Worm (Caenorhabditis elegans): ENCODE results near the gene pqn-79.
A peak's percentile ranks its signal among the peaks of the same experiment; 100 is the strongest.
"Not testable (repeated sequence)": the region's sequence is repeated elsewhere in the genome, so short reads cannot be mapped to it uniquely, and the experiment has no call there.

Gene pqn-79

ce11 chrIV:15631217-15631616, 35.8 kb downstream of the pqn-79 start, which contains the start of gene Y105C5A.9:
TSS of gene Y105C5A.9 (plus strand) at chrIV:15631517.
- TF ChIP-seq unc-30 (tag; optimal IDR thresholded peaks at IDR 0.05) (no peak), nhr-20 (tag; optimal IDR thresholded peaks at IDR 0.05) (no peak), efl-1 (optimal IDR thresholded peaks at IDR 0.05) (no peak), efl-1 (GFP tag; optimal IDR thresholded peaks at IDR 0.05 in 1 of 2) (no peak), nhr-237 (tag; optimal IDR thresholded peaks at IDR 0.05) (no peak), mep-1 (tag; optimal IDR thresholded peaks at IDR 0.05) (no peak), alr-1 (tag; optimal IDR thresholded peaks at IDR 0.05; ENCODE audit: borderline replicate concordance) (no peak), egl-27 (tag; optimal IDR thresholded peaks at IDR 0.05) (no peak), lin-39 (tag; optimal IDR thresholded peaks at IDR 0.05) (no peak), Y116A8C.19 (tag; optimal IDR thresholded peaks at IDR 0.05; ENCODE audit: borderline replicate concordance) (no peak), mef-2 (tag; optimal IDR thresholded peaks at IDR 0.05) (no peak), dsc-1 (tag; optimal IDR thresholded peaks at IDR 0.05) (no peak), nhr-12 (tag; optimal IDR thresholded peaks at IDR 0.05) (no peak), ztf-4 (tag; optimal IDR thresholded peaks at IDR 0.05) (no peak), unc-130 (tag; optimal IDR thresholded peaks at IDR 0.05) (no peak), mdl-1 (tag; optimal IDR thresholded peaks at IDR 0.05) (no peak)

DNA sequence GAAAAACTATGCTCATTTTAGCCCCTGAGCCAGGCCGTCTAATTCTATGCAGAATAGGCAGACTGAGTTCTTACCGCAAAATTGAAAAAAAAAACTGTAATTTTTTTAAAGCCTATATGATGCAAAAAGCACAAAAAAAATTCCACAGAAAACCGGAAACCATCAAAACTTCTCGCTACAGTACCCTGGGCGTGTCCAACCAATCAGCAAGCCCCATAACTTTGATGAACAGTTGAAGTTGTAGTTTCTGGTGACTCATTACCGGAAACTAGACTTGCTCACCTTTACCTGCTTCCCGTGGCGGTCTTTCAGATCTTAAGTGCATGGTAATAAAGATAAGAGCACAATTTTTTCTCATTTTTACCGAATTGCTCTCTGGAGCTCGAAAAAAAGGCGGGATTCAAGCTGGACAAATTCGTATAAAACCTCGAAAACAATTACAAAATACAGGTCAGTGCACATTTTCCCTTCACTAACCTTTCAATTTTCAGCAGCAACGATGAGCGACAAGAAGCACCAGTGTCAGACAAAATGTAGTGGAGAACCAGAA, 38.9 kb downstream of the pqn-79 start, which contains the start of gene Y105C5A.1274:
Gene Y105C5A.1274 (plus strand): TSS at position 500 of the 550 bp plus-strand sequence.
- peak in 1 of 2 experiments; percentile 33 for TF ChIP-seq lsy-2 (tag; optimal IDR thresholded peaks at IDR 0.05)

DNA sequence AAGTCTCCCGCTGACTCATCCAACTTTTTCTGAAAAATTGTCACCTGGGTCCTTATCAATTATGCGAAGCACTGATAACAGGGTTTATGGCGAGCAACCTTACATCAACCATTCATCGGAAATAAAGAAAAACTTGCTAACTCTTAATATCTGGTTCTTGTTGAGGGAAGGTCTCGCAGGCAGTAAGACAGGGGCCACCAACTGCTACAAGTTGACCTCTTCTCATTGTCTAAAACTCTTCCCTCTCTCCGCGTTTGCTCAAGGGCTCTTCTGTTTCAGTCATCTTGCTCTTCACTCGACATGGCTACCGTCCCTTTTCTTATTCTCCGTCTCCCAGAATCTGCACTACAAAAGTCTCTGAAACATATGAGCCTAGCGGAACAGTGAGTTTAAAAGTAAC, 40.1 kb downstream of the pqn-79 start, which contains the start of gene Y105C5A.10:
Gene Y105C5A.10 (plus strand): TSS at position 301 of the 400 bp plus-strand sequence.
- TF ChIP-seq C04F5.9, unc-86, egl-27 (tag; optimal IDR thresholded peaks at IDR 0.05): not testable (repeated sequence)

- TF ChIP-seq xbp-1 (tag; optimal IDR thresholded peaks at IDR 0.05) (no peak), lsy-2 (tag; optimal IDR thresholded peaks at IDR 0.05) (no peak)
These were observed 43.9 kb downstream of the pqn-79 start for ce11 chrIV:15639223-15639622.

- peak in 1 of 2 experiments; percentile 3 for TF ChIP-seq lsy-2 (tag; optimal IDR thresholded peaks at IDR 0.05)
- TF ChIP-seq lin-35 (GFP tag; optimal IDR thresholded peaks at IDR 0.05) = peak in 1 of 2 experiments; percentile 17
- TF ChIP-seq hlh-17 (GFP tag; optimal IDR thresholded peaks at IDR 0.05; ENCODE audit: borderline replicate concordance) = no peak
- no peak for TF ChIP-seq ceh-82 (tag; optimal IDR thresholded peaks at IDR 0.05)
- no peak for TF ChIP-seq unc-130 (tag; optimal IDR thresholded peaks at IDR 0.05)
- no peak for TF ChIP-seq pqm-1 (tag; optimal IDR thresholded peaks at IDR 0.05)
- peak; percentile 84 for TF ChIP-seq elt-2 (tag; optimal IDR thresholded peaks at IDR 0.05)
- TF ChIP-seq efl-1 (optimal IDR thresholded peaks at IDR 0.05) = no peak
- peak in 1 of 2 experiments; percentile 34 for TF ChIP-seq efl-1 (GFP tag; optimal IDR thresholded peaks at IDR 0.05 in 1 of 2)
- TF ChIP-seq nhr-71 (tag; optimal IDR thresholded peaks at IDR 0.05) = no peak
- no peak for TF ChIP-seq efl-3 (GFP tag; optimal IDR thresholded peaks at IDR 0.05)
- no peak for TF ChIP-seq ztf-11 (tag; optimal IDR thresholded peaks at IDR 0.05)
These were observed 45.5 kb downstream of the pqn-79 start, which contains the start of gene Y105C5A.13 for ce11 chrIV:15640852-15641251. TSS of gene Y105C5A.13 (plus strand) at chrIV:15641231.

DNA sequence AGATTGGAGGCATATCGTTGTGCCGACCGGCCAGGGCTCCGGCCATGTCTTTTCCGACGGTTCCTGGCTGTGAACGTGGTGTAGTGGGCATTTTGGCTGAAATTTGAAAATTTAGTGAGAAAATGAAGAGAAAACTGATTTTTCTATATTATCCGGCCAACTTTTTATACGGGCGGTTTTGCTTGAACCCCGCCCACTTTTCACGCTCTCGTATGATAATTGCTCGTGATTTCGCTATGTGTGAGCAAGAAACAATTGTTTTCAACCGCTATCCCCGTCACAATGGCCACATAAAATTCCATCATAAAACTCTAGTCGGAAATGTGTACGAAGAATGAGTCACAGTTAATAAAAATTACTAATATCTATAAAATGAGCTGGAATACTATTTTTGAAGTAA, 46.3 kb downstream of the pqn-79 start, which contains the start of gene Y105C5A.12:
Gene Y105C5A.12 (minus strand): TSS at position 101 of the 400 bp plus-strand sequence.
- TF ChIP-seq egl-27 (tag; optimal IDR thresholded peaks at IDR 0.05); dpl-1 (GFP tag; optimal IDR thresholded peaks at IDR 0.05); ceh-82 (tag; optimal IDR thresholded peaks at IDR 0.05): not testable (repeated sequence)
